Fruit fly (Drosophila melanogaster) whole organism, embryonic: ENCODE measurements around the gene CG13627.

Source experiments
- CG1603 ChIP-seq: fragments of 200-800 bp; sonication (Bioruptor generic); optimal IDR thresholded peaks from 2 replicates; lab custom pipeline; 2019; ENCODE audit warnings: missing biosample characterization, mild to moderate bottlenecking, missing genetic modification characterization, moderate library complexity
- Drgx ChIP-seq: fragments of 200-800 bp; sonication (Bioruptor generic); IDR thresholded peaks from 2 replicates; pipeline ENCODE4 v1.3.6; 2022; ENCODE audit warnings: missing biosample characterization, missing genetic modification characterization
- sr ChIP-seq: fragments of 200-800 bp; sonication (Bioruptor generic); IDR thresholded peaks from 3 replicates; pipeline ENCODE4 v1.3.6; 2022; ENCODE audit warnings: missing biosample characterization, missing genetic modification characterization

CG13627 gene

DNA sequence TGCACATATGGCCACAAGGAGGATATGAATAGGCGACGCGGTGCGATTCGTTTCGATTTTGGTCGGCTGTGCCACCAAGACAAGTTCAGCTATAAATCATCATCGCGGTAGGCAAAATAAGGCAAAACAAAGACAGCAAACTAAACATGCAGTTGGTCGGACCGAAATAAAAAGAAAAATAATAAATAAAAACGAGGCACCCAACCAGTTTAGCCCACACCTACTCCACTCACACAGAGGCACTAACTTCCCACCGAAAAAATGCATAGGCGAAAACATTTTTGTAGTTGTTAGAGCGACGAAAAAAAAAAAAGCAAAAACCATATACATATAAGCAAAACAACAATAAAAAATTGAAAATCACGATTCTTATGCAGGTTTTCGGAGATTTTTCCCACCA lies 54.1 kb downstream of the CG13627 start:
- 0 out of 3 replicates have a peak, but pooled peaks have one; percentile 28 for TF ChIP-seq sr (GFP tag; lab: Robert Waterston, UW)
- no peak for TF ChIP-seq CG1603
- peak; percentile 47; the same call in 1 of the 2 replicates for TF ChIP-seq Drgx (GFP tag; lab: Robert Waterston, UW)
